Worm (Caenorhabditis elegans): Measurements from ENCODE around the gene Y66D12A.19.

The Y66D12A.19 gene

DNA sequence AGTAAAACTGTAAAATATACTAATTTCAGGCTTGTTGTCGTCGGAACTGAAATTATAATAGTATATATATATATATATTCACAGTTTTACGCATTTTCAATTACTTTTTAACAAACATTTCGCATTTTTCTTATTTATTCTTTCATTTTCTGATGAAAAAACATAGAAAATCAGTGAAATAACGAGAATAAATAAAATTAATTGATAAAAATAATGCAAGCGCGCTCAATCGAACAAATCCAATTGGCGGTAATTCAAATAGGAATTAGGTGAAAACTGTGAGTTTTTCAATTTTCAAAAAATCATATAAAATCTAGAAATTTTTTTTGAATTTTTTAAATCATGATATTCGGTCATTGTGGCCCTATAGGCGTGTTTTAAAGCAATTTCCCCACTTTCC lies 1.2 kb downstream of the Y66D12A.19 start:
- TF ChIP-seq nhr-23 (tag; optimal IDR thresholded peaks at IDR 0.05) (no peak), ztf-11 (tag; optimal IDR thresholded peaks at IDR 0.05) (no peak)

DNA sequence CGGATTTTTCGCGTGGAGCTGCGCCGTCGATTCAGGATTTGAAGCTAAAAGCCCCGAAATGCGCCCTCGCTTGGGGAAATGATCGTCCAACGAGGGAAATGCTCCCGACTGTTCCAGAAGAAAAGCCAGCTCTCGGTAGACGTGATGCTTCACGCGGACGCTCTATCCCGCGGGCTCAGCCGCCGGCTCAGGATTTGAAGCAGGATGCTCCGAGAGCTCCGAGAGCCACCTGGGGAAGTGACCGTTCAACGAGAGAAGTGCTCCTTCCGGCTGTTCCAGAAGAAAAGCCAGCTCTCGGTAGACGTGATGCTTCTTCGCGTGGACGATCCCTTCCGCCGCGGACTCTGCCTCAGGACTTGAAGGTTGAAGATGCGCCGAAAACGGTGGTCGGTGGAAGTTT lies 1.9 kb downstream of the Y66D12A.19 start:
- TF ChIP-seq pha-4 (tag; optimal IDR thresholded peaks at IDR 0.05) (no peak), nhr-25 (tag; optimal IDR thresholded peaks at IDR 0.05) (no peak), nhr-43 (tag; optimal IDR thresholded peaks at IDR 0.05; ENCODE audit: poor library complexity, severe bottlenecking) (no peak), elt-1 (tag; optimal IDR thresholded peaks at IDR 0.05) (no peak), nhr-76 (tag; optimal IDR thresholded peaks at IDR 0.05) (no peak), ztf-4 (tag; optimal IDR thresholded peaks at IDR 0.05) (no peak), elt-3 (tag; optimal IDR thresholded peaks at IDR 0.05) (no peak), skn-1 (tag; optimal IDR thresholded peaks at IDR 0.05) (no peak), ceh-16 (tag; optimal IDR thresholded peaks at IDR 0.05) (no peak), nhr-67 (tag; optimal IDR thresholded peaks at IDR 0.05) (no peak), ZK546.5 (tag; optimal IDR thresholded peaks at IDR 0.05) (no peak), nhr-28 (tag; optimal IDR thresholded peaks at IDR 0.05) (no peak)

DNA sequence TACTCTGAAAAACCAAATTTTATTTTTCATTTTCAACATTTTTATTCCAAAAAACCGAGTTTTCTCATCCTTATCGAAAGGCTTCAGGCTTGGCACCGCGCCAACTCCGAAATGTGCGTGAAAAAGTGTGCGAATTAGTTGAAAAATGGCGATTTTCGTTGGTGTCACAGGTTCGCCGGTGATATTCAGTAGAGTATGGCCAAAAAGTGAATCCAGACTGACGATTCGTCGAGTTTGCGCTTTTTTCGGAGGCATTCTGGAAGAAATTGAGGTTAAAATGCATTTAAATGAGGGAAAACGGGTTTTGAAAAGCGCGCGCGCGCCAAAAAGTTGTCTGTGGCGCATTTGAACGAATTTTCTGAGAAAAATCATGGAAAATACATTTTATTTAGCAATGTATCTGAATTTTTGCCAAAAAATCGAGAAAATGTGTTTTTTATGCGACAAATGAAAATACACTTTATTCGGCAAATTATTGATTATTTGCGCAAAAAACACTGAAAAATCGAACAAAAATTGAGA lies 14.7 kb downstream of the Y66D12A.19 start, which contains the start of the genes Y66D12A.16 and such-1:
TSS of gene Y66D12A.16 (plus strand) at position 51 of the 522 bp plus-strand sequence.
TSS of gene such-1 (minus strand) at position 256 of the 522 bp plus-strand sequence.
- TF ChIP-seq pha-4 (tag; optimal IDR thresholded peaks at IDR 0.05), result no peak
- no peak for TF ChIP-seq fkh-10 (GFP tag; optimal IDR thresholded peaks at IDR 0.05)
- TF ChIP-seq fkh-2 (tag; optimal IDR thresholded peaks at IDR 0.05), result no peak
- no peak for TF ChIP-seq aly-2 (tag; optimal IDR thresholded peaks at IDR 0.05)

DNA sequence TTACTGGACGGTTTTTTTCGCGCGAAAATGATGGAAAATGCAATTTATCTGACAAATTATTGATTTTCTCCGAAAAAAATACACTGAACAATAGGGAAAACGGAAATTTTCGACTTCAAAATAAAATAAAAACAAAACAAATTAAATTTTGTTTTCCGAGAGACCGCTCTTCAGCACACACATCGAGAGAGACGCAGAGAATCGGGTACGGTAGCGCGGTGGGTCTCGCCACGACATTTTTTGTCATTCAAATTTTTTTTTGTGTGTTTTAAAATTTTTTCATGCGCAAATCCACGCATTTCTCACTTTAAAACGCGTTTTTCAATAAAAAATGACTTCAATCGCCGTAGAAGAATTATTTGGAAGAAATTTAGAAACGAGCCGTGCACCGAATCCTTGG lies 15.2 kb downstream of the Y66D12A.19 start:
- TF ChIP-seq eor-1 (tag; optimal IDR thresholded peaks at IDR 0.05) (no peak), elt-1 (tag; optimal IDR thresholded peaks at IDR 0.05) (no peak), nhr-43 (tag; optimal IDR thresholded peaks at IDR 0.05; ENCODE audit: poor library complexity, severe bottlenecking) (no peak), fos-1 (tag; optimal IDR thresholded peaks at IDR 0.05) (no peak), ceh-28 (tag; optimal IDR thresholded peaks at IDR 0.05) (no peak), nfya-1 (tag; optimal IDR thresholded peaks at IDR 0.05; ENCODE audit: insufficient read depth) (no peak)

DNA sequence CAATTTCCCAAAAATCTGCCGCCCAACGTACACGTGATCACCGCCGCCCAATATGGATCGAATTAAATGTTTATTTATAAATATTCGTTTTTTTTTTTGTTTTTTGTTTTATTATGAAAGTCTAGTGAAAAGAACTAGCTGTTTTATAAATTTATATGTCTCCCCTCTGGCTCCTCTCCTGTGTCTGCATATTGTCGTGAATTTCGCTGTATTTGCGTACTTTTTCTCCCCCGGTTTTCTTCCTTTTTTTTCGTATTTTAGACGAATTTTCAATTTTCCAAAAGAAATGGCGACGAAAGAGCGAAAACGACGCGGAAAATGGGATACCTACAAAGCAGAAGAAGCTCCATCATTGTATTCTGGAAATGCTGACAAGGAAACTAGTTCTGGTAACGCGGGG lies 17.5 kb downstream of the Y66D12A.19 start, which contains the start of gene xpb-1:
TSS of gene xpb-1 (plus strand) at position 262 of the 400 bp plus-strand sequence.
- TF ChIP-seq egl-27 (tag; optimal IDR thresholded peaks at IDR 0.05) (no peak), ztf-11 (tag; optimal IDR thresholded peaks at IDR 0.05) (no peak), eor-1 (tag; optimal IDR thresholded peaks at IDR 0.05) (no peak), ceh-16 (tag; optimal IDR thresholded peaks at IDR 0.05) (no peak), sea-2 (GFP tag; optimal IDR thresholded peaks at IDR 0.05) (no peak), nfya-1 (tag; optimal IDR thresholded peaks at IDR 0.05; ENCODE audit: insufficient read depth) (peak; percentile 20), nhr-237 (tag; optimal IDR thresholded peaks at IDR 0.05) (no peak), nhr-23 (tag; optimal IDR thresholded peaks at IDR 0.05) (peak; percentile 7), hmg-11 (tag; optimal IDR thresholded peaks at IDR 0.05) (peak; percentile 29), jun-1 (tag; optimal IDR thresholded peaks at IDR 0.05) (no peak), mml-1 (tag; optimal IDR thresholded peaks at IDR 0.05) (no peak), nhr-43 (tag; optimal IDR thresholded peaks at IDR 0.05; ENCODE audit: poor library complexity, severe bottlenecking) (no peak), lsy-12 (tag; optimal IDR thresholded peaks at IDR 0.05) (no peak), elt-2 (tag; optimal IDR thresholded peaks at IDR 0.05) (no peak), tbx-2 (tag; optimal IDR thresholded peaks at IDR 0.05) (no peak), egl-5 (tag; optimal IDR thresholded peaks at IDR 0.05) (no peak), lin-15B (tag; optimal IDR thresholded peaks at IDR 0.05) (peak; percentile 44), ceh-9 (tag; optimal IDR thresholded peaks at IDR 0.05) (no peak), nhr-77 (tag; optimal IDR thresholded peaks at IDR 0.05) (no peak), zag-1 (tag; optimal IDR thresholded peaks at IDR 0.05) (no peak), elt-1 (tag; optimal IDR thresholded peaks at IDR 0.05) (no peak), ztf-4 (tag; optimal IDR thresholded peaks at IDR 0.05) (no peak), ama-1 (optimal IDR thresholded peaks at IDR 0.05) (no peak), pha-4 (tag; optimal IDR thresholded peaks at IDR 0.05) (peak; percentile 13)

Data from whole organism, L3 larva.